Worm (Caenorhabditis elegans) whole organism, L1 larva: Measurements from ENCODE around the gene bath-45.

Experiments
- C04F5.9 ChIP-seq: sonication (generic microtip); optimal IDR thresholded peaks from 2 replicates; lab custom pipeline; 2016; ENCODE audit warnings: missing genetic modification characterization, missing compliant biosample characterization
- aly-2 ChIP-seq: fragments of 150-350 bp; optimal IDR thresholded peaks from 2 replicates; lab custom pipeline; 2014; ENCODE audit warnings: missing biosample characterization, missing genetic modification characterization
- blmp-1 ChIP-seq: fragments of 150-350 bp; optimal IDR thresholded peaks from 2 replicates; lab custom pipeline; 2014; ENCODE audit warnings: missing biosample characterization, missing genetic modification characterization
- ceh-82 ChIP-seq, 3 experiments: fragments of 150-350 bp in 1 of 3; sonication (generic microtip) in 2 of 3; optimal IDR thresholded peaks; 2 replicates each; lab custom pipeline; 2014 to 2017; ENCODE audit warnings: missing biosample characterization in 3 of 3, missing genetic modification characterization in 3 of 3
- dsc-1 ChIP-seq: sonication (generic microtip); optimal IDR thresholded peaks from 2 replicates; lab custom pipeline; 2016; ENCODE audit warnings: mild to moderate bottlenecking, missing genetic modification characterization, missing compliant biosample characterization
- efl-1 ChIP-seq, 4 experiments: fragments of 150-350 bp; optimal IDR thresholded peaks in 3 of 4; peaks in 1 of 4; 1 replicate in 1 of 4; 2 replicates in 3 of 4; lab custom pipeline; 2014; ENCODE audit warnings: missing biosample characterization in 2 of 4, missing genetic modification characterization in 2 of 4, missing genetic modification reagents in 2 of 4
- fkh-10 ChIP-seq: sonication (generic microtip); optimal IDR thresholded peaks from 2 replicates; lab custom pipeline; 2017; ENCODE audit warnings: missing biosample characterization, missing genetic modification reagents, missing genetic modification characterization
- unc-62 ChIP-seq: fragments of 150-350 bp; optimal IDR thresholded peaks from 2 replicates; lab custom pipeline; 2014; ENCODE audit warnings: missing biosample characterization, missing genetic modification reagents, missing genetic modification characterization
- xbp-1 ChIP-seq: sonication (generic microtip); optimal IDR thresholded peaks from 2 replicates; lab custom pipeline; 2016; ENCODE audit warnings: missing genetic modification characterization, missing compliant biosample characterization
- zag-1 ChIP-seq: fragments of 150-350 bp; optimal IDR thresholded peaks from 2 replicates; lab custom pipeline; 2014; ENCODE audit warnings: missing biosample characterization, missing genetic modification characterization

ce11 chrII:13156971-13157370 is 34.2 kb downstream of the bath-45 start, which contains the start of the genes hpr-17 and F32A11.1:
- peak; percentile 87 for TF ChIP-seq dsc-1
- TF ChIP-seq unc-62 (GFP tag; lab: Kevin White, UChicago), result no peak
- TF ChIP-seq blmp-1 (tag; lab: Kevin White, UChicago), result peak; percentile 54
- TF ChIP-seq aly-2 (tag; lab: Kevin White, UChicago), result peak; percentile 79
- TF ChIP-seq ceh-82 (tag; optimal IDR thresholded peaks at IDR 0.05; lab: Kevin White, UChicago), result peak; percentile 78 to 92 (median 88)
- TF ChIP-seq fkh-10 (GFP tag; lab: Kevin White, UChicago), result peak; percentile 40
- peak; percentile 98 to 99 for TF ChIP-seq efl-1 (optimal IDR thresholded peaks at IDR 0.05; lab: Kevin White, UChicago)
- TF ChIP-seq efl-1 (GFP tag; optimal IDR thresholded peaks at IDR 0.05 in 1 of 2; lab: Kevin White, UChicago), result peak; percentile 99 to 100
- peak; percentile 69 for TF ChIP-seq C04F5.9 (tag; lab: Kevin White, UChicago)
- TF ChIP-seq zag-1 (tag; lab: Kevin White, UChicago), result no peak
- TF ChIP-seq xbp-1 (tag; lab: Kevin White, UChicago), result peak; percentile 84
